Fruit fly (Drosophila melanogaster) whole organism, embryonic: ENCODE measurements around the gene Pka-C1.
A peak's percentile ranks its signal among the peaks of the same experiment; 100 is the strongest.

ENCODE experiments used
- Abd-B ChIP-seq: fragments of 200-800 bp; sonication (Bioruptor generic); optimal IDR thresholded peaks from 2 replicates; lab custom pipeline; 2018; ENCODE audit warnings: missing biosample characterization, mild to moderate bottlenecking, missing genetic modification characterization, moderate library complexity
- Ada2b ChIP-seq: fragments of 200-800 bp; sonication (Bioruptor generic); IDR thresholded peaks from 2 replicates; pipeline ENCODE4 v1.3.6; 2022; ENCODE audit warnings: missing biosample characterization, missing genetic modification characterization
- BtbVII ChIP-seq: fragments of 200-800 bp; sonication (Bioruptor generic); optimal IDR thresholded peaks from 3 replicates; lab custom pipeline; 2017; ENCODE audit warnings: missing biosample characterization, mild to moderate bottlenecking, missing genetic modification characterization
- CG10267 ChIP-seq: fragments of 200-800 bp; sonication (Bioruptor generic); optimal IDR thresholded peaks from 2 replicates; lab custom pipeline; 2018; ENCODE audit warnings: missing biosample characterization, mild to moderate bottlenecking, missing genetic modification characterization, moderate library complexity
- CG10366 ChIP-seq: fragments of 200-800 bp; sonication (Bioruptor generic); IDR thresholded peaks from 2 replicates; pipeline ENCODE4 v1.3.6; 2022; ENCODE audit warnings: missing biosample characterization, missing genetic modification characterization
- CG11504 ChIP-seq: fragments of 200-800 bp; sonication (Bioruptor generic); optimal IDR thresholded peaks from 3 replicates; lab custom pipeline; 2019; ENCODE audit warnings: missing biosample characterization, mild to moderate bottlenecking, missing genetic modification characterization, moderate library complexity
- CG12104 ChIP-seq: fragments of 200-800 bp; sonication (Bioruptor generic); optimal IDR thresholded peaks from 3 replicates; lab custom pipeline; 2016; ENCODE audit warnings: missing biosample characterization, missing genetic modification characterization
- CG13424 ChIP-seq: fragments of 200-800 bp; sonication (Bioruptor generic); optimal IDR thresholded peaks from 2 replicates; lab custom pipeline; 2019; ENCODE audit warnings: missing biosample characterization, mild to moderate bottlenecking, missing genetic modification characterization, moderate library complexity
- CG16863 ChIP-seq: fragments of 200-800 bp; sonication (Bioruptor generic); optimal IDR thresholded peaks from 3 replicates; lab custom pipeline; 2016; ENCODE audit warnings: missing biosample characterization, missing genetic modification characterization
- CG17328 ChIP-seq: fragments of 200-800 bp; sonication (Bioruptor generic); IDR thresholded peaks from 2 replicates; pipeline ENCODE4 v1.3.6; 2022; ENCODE audit warnings: missing biosample characterization, missing genetic modification characterization
- CG18262 ChIP-seq: fragments of 200-800 bp; optimal IDR thresholded peaks from 3 replicates; lab custom pipeline; 2019; ENCODE audit warnings: missing biosample characterization, mild to moderate bottlenecking, missing genetic modification characterization, moderate library complexity
- CG2889 ChIP-seq: fragments of 200-800 bp; sonication (Bioruptor generic); IDR thresholded peaks from 3 replicates; pipeline ENCODE4 v1.3.6; 2022; ENCODE audit warnings: missing biosample characterization, missing genetic modification characterization
- CG30403 ChIP-seq: fragments of 200-800 bp; sonication (Bioruptor generic); optimal IDR thresholded peaks from 3 replicates; lab custom pipeline; 2016; ENCODE audit warnings: missing biosample characterization, missing genetic modification characterization
- CG31388 ChIP-seq: fragments of 200-800 bp; sonication (Bioruptor generic); optimal IDR thresholded peaks from 2 replicates; lab custom pipeline; 2016; ENCODE audit warnings: missing biosample characterization, missing genetic modification characterization
- CG3281 ChIP-seq: fragments of 200-800 bp; sonication (Bioruptor generic); optimal IDR thresholded peaks from 3 replicates; lab custom pipeline; 2017; ENCODE audit warnings: missing biosample characterization, mild to moderate bottlenecking, missing genetic modification characterization
- CG33557 ChIP-seq: fragments of 200-800 bp; sonication (Bioruptor generic); optimal IDR thresholded peaks from 2 replicates; lab custom pipeline; 2019; ENCODE audit warnings: missing biosample characterization, mild to moderate bottlenecking, missing genetic modification characterization, moderate library complexity
- CG34224 ChIP-seq: fragments of 200-800 bp; sonication (Bioruptor generic); IDR thresholded peaks from 3 replicates; pipeline ENCODE4 v1.3.6; 2022; ENCODE audit warnings: missing biosample characterization, missing genetic modification characterization; ENCODE audit not compliant: partially characterized antibody
- CG34422 ChIP-seq: fragments of 200-800 bp; sonication (Bioruptor generic); IDR thresholded peaks from 3 replicates; pipeline ENCODE4 v1.3.6; 2022; ENCODE audit warnings: missing biosample characterization, missing genetic modification characterization
- CG43689 ChIP-seq: fragments of 200-800 bp; sonication (Bioruptor generic); IDR thresholded peaks from 2 replicates; pipeline ENCODE4 v1.3.6; 2022; ENCODE audit warnings: missing biosample characterization, missing genetic modification characterization
- CG4820 ChIP-seq: fragments of 200-800 bp; sonication (Bioruptor generic); optimal IDR thresholded peaks from 3 replicates; lab custom pipeline; 2016; ENCODE audit warnings: missing biosample characterization, missing genetic modification characterization
- CG4854 ChIP-seq: fragments of 200-800 bp; sonication (Bioruptor generic); optimal IDR thresholded peaks from 2 replicates; lab custom pipeline; 2016; ENCODE audit warnings: missing biosample characterization, missing genetic modification characterization, inconsistent platforms
- CG6689 ChIP-seq: fragments of 200-800 bp; sonication (Bioruptor generic); IDR thresholded peaks from 2 replicates; pipeline ENCODE4 v1.3.6; 2022; ENCODE audit warnings: missing biosample characterization, missing genetic modification characterization
- CG8089 ChIP-seq: fragments of 200-800 bp; sonication (Bioruptor generic); optimal IDR thresholded peaks from 3 replicates; lab custom pipeline; 2016; ENCODE audit warnings: missing biosample characterization, missing genetic modification characterization
- D19B ChIP-seq: fragments of 200-800 bp; sonication (Bioruptor generic); optimal IDR thresholded peaks from 2 replicates; lab custom pipeline; 2017; ENCODE audit warnings: missing biosample characterization, mild to moderate bottlenecking, missing genetic modification characterization
- E2f2 ChIP-seq: fragments of 200-800 bp; sonication (Bioruptor generic); IDR thresholded peaks from 2 replicates; pipeline ENCODE4 v1.3.6; 2022; ENCODE audit warnings: missing biosample characterization, missing genetic modification characterization
- Eip74EF ChIP-seq, 2 experiments: fragments of 200-800 bp in 1 of 2; fragments of >200 bp in 1 of 2; sonication (Bioruptor generic) in 1 of 2; optimal IDR thresholded peaks; 2 replicates each; lab custom pipeline; 2017 to 2019; ENCODE audit warnings: missing biosample characterization in 2 of 2, missing genetic modification characterization in 2 of 2, mild to moderate bottlenecking in 1 of 2, moderate library complexity in 1 of 2
- H2.0 ChIP-seq: fragments of 200-800 bp; sonication (Bioruptor generic); IDR thresholded peaks from 2 replicates; pipeline ENCODE4 v1.3.6; 2022; ENCODE audit warnings: missing biosample characterization, missing genetic modification characterization
- HLH54F ChIP-seq: fragments of 200-800 bp; sonication (Bioruptor generic); optimal IDR thresholded peaks from 3 replicates; lab custom pipeline; 2016; ENCODE audit warnings: missing biosample characterization, missing genetic modification characterization
- HLHmδ ChIP-seq: fragments of 200-800 bp; sonication (Bioruptor generic); optimal IDR thresholded peaks from 2 replicates; lab custom pipeline; 2018; ENCODE audit warnings: missing biosample characterization, mild to moderate bottlenecking, missing genetic modification characterization, moderate library complexity
- Hr78 ChIP-seq, 2 experiments: fragments of 200-800 bp in 1 of 2; fragments of >200 bp in 1 of 2; sonication (Bioruptor generic) in 1 of 2; optimal IDR thresholded peaks; 2 replicates each; lab custom pipeline; 2017 to 2019; ENCODE audit warnings: missing biosample characterization in 2 of 2, missing genetic modification characterization in 2 of 2, mild to moderate bottlenecking in 1 of 2, moderate library complexity in 1 of 2
- Nf-YB ChIP-seq: fragments of 200-800 bp; sonication (Bioruptor generic); optimal IDR thresholded peaks from 3 replicates; lab custom pipeline; 2019; ENCODE audit warnings: missing biosample characterization, mild to moderate bottlenecking, missing genetic modification characterization, moderate library complexity
- Poxn ChIP-seq: fragments of 200-800 bp; sonication (Bioruptor generic); IDR thresholded peaks from 2 replicates; pipeline ENCODE4 v1.3.6; 2022; ENCODE audit warnings: missing biosample characterization, missing genetic modification characterization
- Sox100B ChIP-seq: fragments of 200-800 bp; sonication (Bioruptor generic); optimal IDR thresholded peaks from 3 replicates; lab custom pipeline; 2018; ENCODE audit warnings: missing biosample characterization, mild to moderate bottlenecking, missing genetic modification characterization
- cg ChIP-seq: fragments of 200-800 bp; sonication (Bioruptor generic); optimal IDR thresholded peaks from 3 replicates; lab custom pipeline; 2019; ENCODE audit warnings: missing biosample characterization, mild to moderate bottlenecking, missing genetic modification characterization, moderate library complexity
- chm ChIP-seq: fragments of 200-800 bp; sonication (Bioruptor generic); IDR thresholded peaks from 2 replicates; pipeline ENCODE4 v1.3.6; 2022; ENCODE audit warnings: missing biosample characterization, missing genetic modification characterization
- chn ChIP-seq: fragments of 200-800 bp; sonication (Bioruptor generic); optimal IDR thresholded peaks from 2 replicates; lab custom pipeline; 2016; ENCODE audit warnings: missing biosample characterization, missing genetic modification characterization
- dmrt99B ChIP-seq: fragments of 200-800 bp; sonication (Bioruptor generic); optimal IDR thresholded peaks from 2 replicates; lab custom pipeline; 2018; ENCODE audit warnings: missing biosample characterization, mild to moderate bottlenecking, missing genetic modification characterization, moderate library complexity
- eve ChIP-seq, 2 experiments: fragments of >200 bp; optimal IDR thresholded peaks; 2 replicates each; lab custom pipeline; 2017; ENCODE audit warnings: missing biosample characterization in 2 of 2, missing genetic modification characterization in 2 of 2
- nmo ChIP-seq: fragments of 200-800 bp; sonication (Bioruptor generic); optimal IDR thresholded peaks from 2 replicates; lab custom pipeline; 2018; ENCODE audit warnings: missing biosample characterization, mild to moderate bottlenecking, missing genetic modification characterization, moderate library complexity
- peb ChIP-seq: fragments of 200-800 bp; sonication (Bioruptor generic); IDR thresholded peaks from 2 replicates; pipeline ENCODE4 v1.3.6; 2022; ENCODE audit warnings: missing biosample characterization, missing genetic modification characterization
- pnt ChIP-seq: fragments of 200-800 bp; sonication (Bioruptor generic); optimal IDR thresholded peaks from 3 replicates; lab custom pipeline; 2016; ENCODE audit warnings: missing biosample characterization, missing genetic modification characterization
- so ChIP-seq: fragments of 200-800 bp; sonication (Bioruptor generic); IDR thresholded peaks from 3 replicates; pipeline ENCODE4 v1.3.6; 2022; ENCODE audit warnings: missing biosample characterization, missing genetic modification characterization
- stwl ChIP-seq: fragments of 200-800 bp; sonication (Bioruptor generic); optimal IDR thresholded peaks from 3 replicates; lab custom pipeline; 2018; ENCODE audit warnings: missing biosample characterization, mild to moderate bottlenecking, missing genetic modification characterization, moderate library complexity
- tin ChIP-seq: fragments of 200-800 bp; sonication (Bioruptor generic); optimal IDR thresholded peaks from 3 replicates; lab custom pipeline; 2016; ENCODE audit warnings: missing biosample characterization, missing genetic modification characterization
- tio ChIP-seq: fragments of 200-800 bp; sonication (Bioruptor generic); optimal IDR thresholded peaks from 2 replicates; lab custom pipeline; 2017; ENCODE audit warnings: missing biosample characterization, missing genetic modification characterization, inconsistent platforms
- tna ChIP-seq: fragments of 200-800 bp; sonication (Bioruptor generic); IDR thresholded peaks from 2 replicates; pipeline ENCODE4 v1.3.6; 2022; ENCODE audit warnings: missing biosample characterization, missing genetic modification characterization; ENCODE audit not compliant: partially characterized antibody
- zfh1 ChIP-seq: fragments of 200-800 bp; sonication (Bioruptor generic); IDR thresholded peaks from 3 replicates; pipeline ENCODE4 v1.3.6; 2022; ENCODE audit warnings: missing biosample characterization, missing genetic modification characterization

Gene Pka-C1

DNA sequence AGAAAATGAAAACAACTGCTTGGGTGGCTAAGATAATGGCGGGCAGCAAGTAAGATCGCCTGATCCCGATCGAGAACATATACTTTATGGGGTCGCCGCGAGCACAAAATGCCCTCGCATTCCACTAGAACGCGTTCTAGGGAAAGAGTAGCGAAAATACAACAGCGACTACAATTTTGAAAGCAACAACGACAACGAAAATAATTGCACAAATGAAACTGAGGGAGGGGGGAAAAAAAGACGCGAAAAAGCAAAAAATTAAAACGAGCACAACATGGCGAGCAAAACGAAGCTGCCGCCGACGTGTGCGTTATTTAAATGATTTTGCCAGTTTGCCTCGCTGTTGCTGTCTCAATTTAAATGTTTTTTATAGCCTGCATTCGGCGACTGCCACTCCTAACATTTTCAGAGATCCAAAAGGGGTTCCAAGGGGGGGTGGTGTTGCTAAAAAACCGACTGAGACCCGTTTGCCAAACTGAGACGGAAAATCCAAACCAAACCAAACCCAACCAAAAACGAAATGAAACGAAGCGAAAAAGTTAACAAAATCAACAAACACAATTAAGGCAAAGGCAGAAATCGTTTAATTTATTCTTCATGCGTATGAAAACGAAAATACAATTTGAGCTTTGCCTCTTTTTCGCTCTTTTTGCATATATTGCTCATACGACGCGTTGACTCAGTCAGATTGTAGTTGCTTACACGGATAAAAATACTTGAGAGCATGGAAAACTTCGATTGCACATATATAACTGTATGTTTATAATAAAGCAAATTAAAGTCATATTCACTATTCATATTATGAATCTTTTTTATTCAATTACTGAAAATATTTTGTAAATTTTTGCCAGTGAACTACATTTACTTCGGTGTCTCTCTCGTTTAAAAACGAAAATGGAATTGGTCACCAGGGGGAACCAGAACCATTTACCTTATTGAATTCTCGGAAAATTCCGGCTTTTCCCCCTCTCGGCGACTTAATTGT is 6.4 kb downstream of the Pka-C1 start (continued):
- TF ChIP-seq E2f2 (GFP tag; lab: Robert Waterston, UW) (peak; percentile 50; the same call in 1 of the 2 replicates), so (GFP tag; lab: Robert Waterston, UW) (peak; percentile 78; the same call in 2 of the 3 replicates), CG34224 (GFP tag; lab: Robert Waterston, UW) (no peak), CG33557 (GFP tag; lab: Kevin White, UChicago) (no peak), nmo (peak; percentile 29), dmrt99B (tag; lab: Kevin White, UChicago) (peak; percentile 66), tin (GFP tag; lab: Kevin White, UChicago) (peak; percentile 33), HLHmδ (GFP tag; lab: Kevin White, UChicago) (no peak), CG4854 (GFP tag; lab: Kevin White, UChicago) (peak; percentile 22), CG30403 (GFP tag; lab: Kevin White, UChicago) (peak; percentile 78), chn (peak; percentile 10), HLH54F (peak; percentile 0), Sox100B (GFP tag; lab: Kevin White, UChicago) (peak; percentile 40), CG2889 (GFP tag; lab: Robert Waterston, UW) (peak; percentile 83; the same call in 2 of the 3 replicates), CG17328 (GFP tag; lab: Robert Waterston, UW) (peak; percentile 68), chm (GFP tag; lab: Robert Waterston, UW) (peak; percentile 75; the same call in 1 of the 2 replicates), CG3281 (GFP tag; lab: Kevin White, UChicago) (peak; percentile 67), Abd-B (GFP tag; lab: Kevin White, UChicago) (peak; percentile 29), CG11504 (tag; lab: Kevin White, UChicago) (peak; percentile 75), peb (peak; percentile 9; the same call in 1 of the 2 replicates), cg (GFP tag; lab: Kevin White, UChicago) (no peak), CG4820 (GFP tag; lab: Kevin White, UChicago) (peak; percentile 19), CG10267 (tag; lab: Kevin White, UChicago) (peak; percentile 42), D19B (GFP tag; lab: Kevin White, UChicago) (peak; percentile 35), tio (GFP tag; lab: Kevin White, UChicago) (peak; percentile 49), pnt (peak; percentile 1), CG6689 (GFP tag; lab: Robert Waterston, UW) (peak; percentile 81), CG31388 (no peak), tna (GFP tag; lab: Robert Waterston, UW) (no peak), Eip74EF (GFP tag; optimal IDR thresholded peaks at IDR 0.05; lab: Kevin White, UChicago) (no peak), H2.0 (GFP tag; lab: Robert Waterston, UW) (peak; percentile 81), Nf-YB (GFP tag; lab: Kevin White, UChicago) (peak; percentile 28), CG8089 (GFP tag; lab: Kevin White, UChicago) (no peak), Hr78 (GFP tag; optimal IDR thresholded peaks at IDR 0.05; lab: Kevin White, UChicago) (no peak), CG43689 (GFP tag; lab: Robert Waterston, UW) (peak; percentile 64; the same call in 1 of the 2 replicates), CG13424 (tag; lab: Kevin White, UChicago) (peak; percentile 63), stwl (tag; lab: Kevin White, UChicago) (no peak), zfh1 (peak; percentile 33; the same call in 2 of the 3 replicates), CG12104 (GFP tag; lab: Kevin White, UChicago) (peak; percentile 30), CG18262 (peak; percentile 34), Ada2b (peak; percentile 84), CG34422 (peak; percentile 75; the same call in 2 of the 3 replicates), CG10366 (GFP tag; lab: Robert Waterston, UW) (peak; percentile 76), eve (GFP tag; optimal IDR thresholded peaks at IDR 0.05; lab: Kevin White, UChicago) (peak in 1 of 2 experiments; percentile 80), CG16863 (no peak), Poxn (peak; percentile 68), BtbVII (GFP tag; lab: Kevin White, UChicago) (peak; percentile 68)
